Worm (Caenorhabditis elegans) whole organism, L4 larva: ENCODE data around the gene zip-1.
A peak's percentile ranks its signal among the peaks of the same experiment; 100 is the strongest.
"Not testable (repeated sequence)": the region's sequence is repeated elsewhere in the genome, so short reads cannot be mapped to it uniquely, and the experiment has no call there.

Experiments used
- D1046.2 ChIP-seq: fragments of 200-800 bp; sonication (Bioruptor generic); IDR thresholded peaks from 2 replicates; pipeline ENCODE4 v1.3.6; 2022; ENCODE audit warnings: missing genetic modification characterization, missing compliant biosample characterization
- F44E2.7 ChIP-seq: fragments of 200-800 bp; sonication (Bioruptor generic); IDR thresholded peaks from 2 replicates; pipeline ENCODE4 v2.1.2; 2022; ENCODE audit warnings: missing genetic modification characterization, missing compliant biosample characterization
- T20F7.1 ChIP-seq: fragments of 200-800 bp; sonication (Bioruptor generic); optimal IDR thresholded peaks from 2 replicates; lab custom pipeline; 2018; ENCODE audit warnings: mild to moderate bottlenecking, missing genetic modification characterization, missing compliant biosample characterization
- Y48G9A.11 ChIP-seq: fragments of 200-800 bp; sonication (Bioruptor generic); IDR thresholded peaks from 2 replicates; pipeline ENCODE4 v1.3.6; 2022; ENCODE audit warnings: missing genetic modification reagents, missing genetic modification characterization, missing compliant biosample characterization
- ZK337.2 ChIP-seq: fragments of 200-800 bp; sonication (Bioruptor generic); IDR thresholded peaks from 2 replicates; pipeline ENCODE4 v1.3.6; 2022; ENCODE audit warnings: missing genetic modification reagents, missing genetic modification characterization, missing compliant biosample characterization
- aha-1 ChIP-seq: fragments of 150-350 bp; peaks from one replicate; lab custom pipeline; 2014; ENCODE audit warnings: missing biosample characterization, missing genetic modification characterization
- attf-4 ChIP-seq: sonication (generic microtip); optimal IDR thresholded peaks from 3 replicates; lab custom pipeline; 2017; ENCODE audit warnings: missing biosample characterization, missing genetic modification characterization
- ceh-44 ChIP-seq: fragments of 200-800 bp; sonication (Bioruptor generic); IDR thresholded peaks from 2 replicates; pipeline ENCODE4 v1.3.6; 2022; ENCODE audit warnings: missing genetic modification reagents, missing genetic modification characterization, missing compliant biosample characterization
- daf-8 ChIP-seq: fragments of 200-800 bp; sonication (Bioruptor generic); IDR thresholded peaks from 2 replicates; pipeline ENCODE4 v1.3.6; 2022; ENCODE audit warnings: missing genetic modification characterization, missing compliant biosample characterization
- dpl-1 ChIP-seq: fragments of 150-350 bp; optimal IDR thresholded peaks from 2 replicates; lab custom pipeline; 2014; ENCODE audit warnings: missing biosample characterization, missing genetic modification reagents, missing genetic modification characterization
- dve-1 ChIP-seq: sonication (generic microtip); optimal IDR thresholded peaks from 2 replicates; lab custom pipeline; 2017; ENCODE audit warnings: antibody characterized with exemption, mild to moderate bottlenecking, missing genetic modification characterization, missing compliant biosample characterization; ENCODE audit not compliant: insufficient read depth
- egl-27 ChIP-seq: sonication (generic microtip); optimal IDR thresholded peaks from 3 replicates; lab custom pipeline; 2017; ENCODE audit warnings: missing biosample characterization, missing genetic modification reagents, missing genetic modification characterization
- egl-43 ChIP-seq: fragments of 200-800 bp; sonication (Bioruptor generic); IDR thresholded peaks from 2 replicates; pipeline ENCODE4 v1.3.6; 2022; ENCODE audit warnings: missing genetic modification reagents, missing genetic modification characterization, missing compliant biosample characterization
- hlh-11 ChIP-seq: fragments of 200-800 bp; sonication (Bioruptor generic); optimal IDR thresholded peaks from 2 replicates; lab custom pipeline; 2018; ENCODE audit warnings: mild to moderate bottlenecking, missing genetic modification characterization, missing compliant biosample characterization
- hlh-30 ChIP-seq: sonication (generic microtip); optimal IDR thresholded peaks from 2 replicates; lab custom pipeline; 2017; ENCODE audit warnings: antibody characterized with exemption, mild to moderate bottlenecking, missing genetic modification characterization, missing compliant biosample characterization; ENCODE audit not compliant: insufficient read depth
- lin-38 ChIP-seq: fragments of 200-800 bp; sonication (Bioruptor generic); IDR thresholded peaks from 2 replicates; pipeline ENCODE4 v1.3.6; 2022; ENCODE audit warnings: missing genetic modification reagents, missing genetic modification characterization, missing compliant biosample characterization
- madf-5 ChIP-seq, 2 experiments: fragments of 200-800 bp; sonication (Bioruptor generic); IDR thresholded peaks; 2 replicates each; pipeline ENCODE4 v1.3.6; 2022; ENCODE audit warnings: missing compliant biosample characterization in 2 of 2, missing genetic modification characterization in 2 of 2
- mes-2 ChIP-seq: sonication (generic microtip); optimal IDR thresholded peaks from 2 replicates; lab custom pipeline; 2016; ENCODE audit warnings: missing genotype, mild to moderate bottlenecking, missing genetic modification characterization, missing compliant biosample characterization; ENCODE audit not compliant: poor library complexity, severe bottlenecking
- set-16 ChIP-seq: fragments of 200-800 bp; sonication (Bioruptor generic); IDR thresholded peaks from 2 replicates; pipeline ENCODE4 v1.3.6; 2022; ENCODE audit warnings: missing genetic modification reagents, missing genetic modification characterization, missing compliant biosample characterization
- snpc-1.2 ChIP-seq: fragments of 200-800 bp; sonication (Bioruptor generic); IDR thresholded peaks from 2 replicates; pipeline ENCODE4 v1.3.6; 2022; ENCODE audit warnings: missing genetic modification reagents, missing genetic modification characterization, missing compliant biosample characterization
- spr-1 ChIP-seq: sonication (generic microtip); optimal IDR thresholded peaks from 2 replicates; lab custom pipeline; 2016; ENCODE audit warnings: mild to moderate bottlenecking, missing genetic modification characterization, missing compliant biosample characterization
- unc-62 ChIP-seq, 3 experiments: fragments of 150-350 bp in 1 of 3; sonication (generic microtip); optimal IDR thresholded peaks in 2 of 3; peaks in 1 of 3; 1 replicate in 1 of 3; 2 replicates in 2 of 3; lab custom pipeline; 2014 to 2017; ENCODE audit warnings: missing biosample characterization in 3 of 3, missing genetic modification characterization in 3 of 3, missing genetic modification reagents in 3 of 3, missing genotype in 1 of 3
- vab-7 ChIP-seq: fragments of 200-800 bp; sonication (Bioruptor generic); IDR thresholded peaks from 2 replicates; pipeline ENCODE4 v1.3.6; 2022; ENCODE audit warnings: missing genetic modification reagents, missing genetic modification characterization, missing compliant biosample characterization
- zag-1 ChIP-seq: fragments of 150-350 bp; optimal IDR thresholded peaks from 2 replicates; lab custom pipeline; 2014; ENCODE audit warnings: missing biosample characterization, missing genetic modification characterization

The zip-1 gene

DNA sequence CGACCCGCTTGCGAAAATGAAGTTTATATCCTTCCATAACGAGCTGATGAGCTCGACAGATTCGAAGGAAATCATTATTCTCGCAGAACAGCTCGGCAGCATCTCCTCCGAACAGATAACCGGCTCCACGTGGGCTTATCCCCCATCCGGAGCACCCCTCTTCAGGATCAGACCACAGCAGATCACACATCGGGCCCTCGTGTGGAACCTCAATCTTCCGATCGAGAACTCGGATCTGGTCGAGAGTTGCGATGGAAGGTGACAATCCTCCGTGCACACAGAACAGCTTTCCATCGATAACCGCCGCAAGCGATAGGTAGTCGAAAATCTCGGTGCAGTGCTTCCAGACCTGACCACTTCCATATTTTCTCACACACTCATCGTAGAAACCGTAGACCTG, 42.1 kb downstream of the zip-1 start:
- TF ChIP-seq T20F7.1 (no peak), set-16 (peak; percentile 68), spr-1 (tag; lab: Kevin White, UChicago) (no peak), vab-7 (GFP tag; lab: Robert Waterston, UW) (no peak), F44E2.7 (no peak)

- TF ChIP-seq dpl-1 (GFP tag; lab: Kevin White, UChicago) (peak; percentile 90), dve-1 (tag; lab: Kevin White, UChicago) (peak; percentile 16), F44E2.7 (no peak), zag-1 (tag; lab: Kevin White, UChicago) (no peak), ceh-44 (GFP tag; lab: Robert Waterston, UW) (no peak), hlh-30 (tag; lab: Kevin White, UChicago) (peak; percentile 54), lin-38 (GFP tag; lab: Robert Waterston, UW) (peak; percentile 91), egl-43 (GFP tag; lab: Robert Waterston, UW) (no peak)
- TF ChIP-seq, all 104 proteins: peak for 4
Observed at ce11 chrIII:12377198-12377662, 43.7 kb downstream of the zip-1 start, which contains the start of gene pph-4.2. pph-4.2 (minus strand) TSS chrIII:12377248.

- TF ChIP-seq D1046.2 (peak; percentile 35; the same call in 1 of the 2 replicates), lin-38 (GFP tag; lab: Robert Waterston, UW) (peak; percentile 90), ZK337.2 (0 out of 2 replicates have a peak, but pooled peaks have one; percentile 24), set-16 (peak; percentile 57; the same call in 1 of the 2 replicates), snpc-1.2 (GFP tag; lab: Robert Waterston, UW) (0 out of 2 replicates have a peak, but pooled peaks have one; percentile 39), Y48G9A.11 (GFP tag; lab: Robert Waterston, UW) (0 out of 2 replicates have a peak, but pooled peaks have one; percentile 55)
Observed at ce11 chrIII:12382799-12383198, 49.3 kb downstream of the zip-1 start.

DNA sequence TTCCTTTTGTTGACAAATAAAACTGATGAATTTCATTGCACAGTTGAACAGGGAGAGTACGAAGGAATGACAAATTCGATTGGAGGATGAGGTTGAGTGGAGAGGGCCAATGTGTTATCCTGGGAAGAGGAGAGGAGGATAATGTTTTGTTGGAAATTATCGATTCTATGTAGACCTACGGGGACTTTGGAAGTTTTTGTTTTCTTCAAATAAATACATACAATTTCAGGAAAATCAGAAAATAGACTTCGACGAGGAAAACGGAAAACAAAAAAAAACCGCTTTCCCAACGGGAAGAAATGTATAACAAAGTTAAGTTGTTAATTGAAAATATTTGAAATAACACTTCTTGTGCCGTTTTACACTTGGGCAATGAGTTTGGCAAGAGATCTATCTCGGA, 50.2 kb downstream of the zip-1 start, which contains the start of gene Y49E10.4:
Y49E10.4 (minus strand) TSS at position 101 of the 400 bp plus-strand sequence.
- TF ChIP-seq unc-62 (GFP tag; optimal IDR thresholded peaks at IDR 0.05 in 1 of 2; lab: Kevin White, UChicago); unc-62 (tag; optimal IDR thresholded peaks at IDR 0.05; lab: Kevin White, UChicago); attf-4 (tag; lab: Kevin White, UChicago); dpl-1 (GFP tag; lab: Kevin White, UChicago): not testable (repeated sequence)

- TF ChIP-seq madf-5 (GFP tag; IDR thresholded peaks at IDR 0.05; lab: Robert Waterston, UW); hlh-11 (tag; lab: Kevin White, UChicago); daf-8 (GFP tag; lab: Robert Waterston, UW): not testable (repeated sequence)
- TF ChIP-seq, all 104 proteins: peak for 0; not testable (repeated sequence) for 104
Observed at ce11 chrIII:12386597-12386996, 53.1 kb downstream of the zip-1 start, which contains the start of gene Y49E10.30. Y49E10.30 (plus strand) TSS chrIII:12386897.

DNA sequence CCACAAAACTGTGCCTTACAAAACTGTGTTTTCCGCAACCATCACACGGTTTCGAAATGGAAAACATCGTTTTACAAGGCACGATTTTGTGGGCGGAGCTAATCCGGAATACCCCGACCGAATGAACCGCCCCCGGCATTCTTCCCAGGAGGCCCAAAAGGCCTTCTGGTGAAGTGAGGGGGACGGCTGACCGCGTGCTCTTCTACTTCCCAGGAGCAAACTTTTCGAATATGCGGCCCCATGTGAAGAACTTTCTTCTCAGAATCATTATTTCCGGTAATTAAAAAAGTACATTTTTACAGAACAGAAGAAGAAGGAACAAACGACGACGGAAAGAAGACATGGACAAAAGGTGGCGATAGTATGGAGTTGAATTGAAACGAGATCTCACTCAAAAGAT, 53.8 kb downstream of the zip-1 start:
- 0 out of 2 replicates have a peak, but pooled peaks have one; percentile 34 for TF ChIP-seq set-16

- TF ChIP-seq aha-1 (peak; percentile 92), egl-27 (no peak), mes-2 (no peak)
Observed at ce11 chrIII:12388106-12388505, 54.6 kb downstream of the zip-1 start.
